Fruit fly (Drosophila melanogaster) whole organism, pupa: ENCODE results near the gene topi.

ENCODE experiments used
- CG10348 ChIP-seq: fragments of 200-800 bp; sonication (Bioruptor generic); IDR thresholded peaks from 2 replicates; pipeline ENCODE4 v1.3.6; 2022; ENCODE audit warnings: missing biosample characterization, missing genetic modification characterization
- CG12605 ChIP-seq: fragments of 200-800 bp; sonication (Bioruptor generic); IDR thresholded peaks from 2 replicates; pipeline ENCODE4 v1.3.6; 2022; ENCODE audit warnings: missing biosample characterization, missing genetic modification characterization
- CG13204 ChIP-seq: fragments of 200-800 bp; sonication (Bioruptor generic); optimal IDR thresholded peaks from 2 replicates; lab custom pipeline; 2018; ENCODE audit warnings: missing biosample characterization, mild to moderate bottlenecking, missing genetic modification characterization, moderate library complexity
- CG32121 ChIP-seq: fragments of 200-800 bp; sonication (Bioruptor generic); IDR thresholded peaks from 2 replicates; pipeline ENCODE4 v1.3.6; 2022; ENCODE audit warnings: missing biosample characterization, missing genetic modification characterization
- CG34367 ChIP-seq: fragments of 200-800 bp; sonication (Bioruptor generic); optimal IDR thresholded peaks from 2 replicates; lab custom pipeline; 2018; ENCODE audit warnings: missing biosample characterization, mild to moderate bottlenecking, missing genetic modification characterization
- CG4496 ChIP-seq: fragments of 200-800 bp; sonication (Bioruptor generic); IDR thresholded peaks from 3 replicates; pipeline ENCODE4 v1.3.6; 2022; ENCODE audit warnings: missing biosample characterization, missing genetic modification characterization
- CG8159 ChIP-seq: fragments of 200-800 bp; sonication (Bioruptor generic); optimal IDR thresholded peaks from 3 replicates; lab custom pipeline; 2018; ENCODE audit warnings: missing biosample characterization, mild to moderate bottlenecking, missing genetic modification characterization, moderate library complexity
- CG8301 ChIP-seq: fragments of 200-800 bp; sonication (Bioruptor generic); optimal IDR thresholded peaks from 2 replicates; lab custom pipeline; 2018; ENCODE audit warnings: missing biosample characterization, mild to moderate bottlenecking, missing genetic modification characterization
- CG9948 ChIP-seq: fragments of 200-800 bp; sonication (Bioruptor generic); optimal IDR thresholded peaks from 2 replicates; lab custom pipeline; 2018; ENCODE audit warnings: missing biosample characterization, mild to moderate bottlenecking, missing genetic modification characterization, moderate library complexity
- EcR ChIP-seq: fragments of 200-800 bp; sonication (Bioruptor generic); optimal IDR thresholded peaks from 3 replicates; lab custom pipeline; 2019; ENCODE audit warnings: missing biosample characterization, missing genetic modification characterization, mild to moderate bottlenecking, moderate library complexity, missing genetic modification reagents
- fd96Ca ChIP-seq: fragments of 200-800 bp; sonication (Bioruptor generic); IDR thresholded peaks from 3 replicates; pipeline ENCODE4 v1.3.6; 2022; ENCODE audit warnings: missing biosample characterization, missing genetic modification characterization

DNA sequence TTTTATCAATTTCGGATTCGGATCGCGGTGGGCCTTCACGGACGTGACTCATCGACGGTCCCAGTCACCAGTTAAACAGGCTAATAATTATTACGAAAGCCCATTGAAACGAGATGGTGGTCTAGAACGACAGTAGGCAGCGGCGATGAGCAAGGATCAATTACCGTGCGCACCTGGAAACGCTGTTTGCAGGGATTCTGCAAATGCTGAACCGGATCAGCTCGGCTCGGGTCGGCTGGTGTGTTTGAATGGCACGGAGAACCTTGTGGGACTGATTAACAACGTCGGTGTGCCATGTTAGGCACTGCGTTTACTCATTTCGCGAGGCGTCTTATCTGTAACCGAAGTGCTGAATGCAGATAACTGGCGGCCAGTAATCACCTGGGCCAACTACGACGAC lies 774 bp upstream of the topi start, which contains the start of gene Whamy:
- TF ChIP-seq CG34367 (tag; lab: Kevin White, UChicago) (no peak), CG10348 (no peak), EcR (no peak), CG4496 (GFP tag; lab: Robert Waterston, UW) (no peak), CG9948 (no peak), CG12605 (GFP tag; lab: Robert Waterston, UW) (no peak), CG13204 (GFP tag; lab: Kevin White, UChicago) (no peak), CG8301 (tag; lab: Kevin White, UChicago) (no peak), fd96Ca (GFP tag; lab: Robert Waterston, UW) (no peak), CG32121 (no peak), CG8159 (tag; lab: Kevin White, UChicago) (no peak)
